Worm (Caenorhabditis elegans): ENCODE data around the gene cht-2.
A peak's percentile ranks its signal among the peaks of the same experiment; 100 is the strongest.

The cht-2 gene

ce11 chrII:8515521-8515920 lies 5.2 kb upstream of the cht-2 start:
- TF ChIP-seq nhr-77 (tag; optimal IDR thresholded peaks at IDR 0.05) (peak; percentile 83), dmd-6 (GFP tag; IDR thresholded peaks at IDR 0.05) (peak; percentile 55; the same call in 1 of the 2 replicates), daf-16 (GFP tag; optimal IDR thresholded peaks at IDR 0.05) (no peak), daf-16 (tag; optimal IDR thresholded peaks at IDR 0.05) (peak; percentile 78), nhr-28 (tag; optimal IDR thresholded peaks at IDR 0.05) (peak; percentile 95), tra-1 (GFP tag; IDR thresholded peaks at IDR 0.05) (0 out of 2 replicates have a peak, but pooled peaks have one; percentile 30), hlh-11 (tag; optimal IDR thresholded peaks at IDR 0.05) (peak; percentile 41), pqm-1 (tag; optimal IDR thresholded peaks at IDR 0.05) (peak; percentile 81), F49E8.2 (tag; optimal IDR thresholded peaks at IDR 0.05; ENCODE audit: borderline replicate concordance) (no peak), lsy-2 (tag; optimal IDR thresholded peaks at IDR 0.05) (no peak)

- TF ChIP-seq dmd-9 (GFP tag; IDR thresholded peaks at IDR 0.05) (no peak), vab-7 (GFP tag; IDR thresholded peaks at IDR 0.05) (no peak), egl-43 (GFP tag; IDR thresholded peaks at IDR 0.05) (no peak), pqm-1 (tag; optimal IDR thresholded peaks at IDR 0.05) (peak; percentile 0), aly-2 (tag; optimal IDR thresholded peaks at IDR 0.05) (no peak), skn-1 (tag; optimal IDR thresholded peaks at IDR 0.05) (no peak), spr-3 (GFP tag; optimal IDR thresholded peaks at IDR 0.05) (no peak), hif-1 (tag; optimal IDR thresholded peaks at IDR 0.05) (peak in 1 of 2 experiments; percentile 79), saeg-2 (GFP tag; IDR thresholded peaks at IDR 0.05) (no peak), jun-1 (tag; optimal IDR thresholded peaks at IDR 0.05) (no peak), mdt-29 (GFP tag; IDR thresholded peaks at IDR 0.05) (no peak), nhr-41 (GFP tag; IDR thresholded peaks at IDR 0.05) (no peak), Y48G9A.11 (GFP tag; IDR thresholded peaks at IDR 0.05) (no peak), nhr-42 (GFP tag; IDR thresholded peaks at IDR 0.05) (no peak), fos-1 (tag; optimal IDR thresholded peaks at IDR 0.05) (no peak), F37D6.2 (tag; optimal IDR thresholded peaks at IDR 0.05) (no peak), ceh-20 (GFP tag; IDR thresholded peaks at IDR 0.05) (no peak), dve-1 (tag; optimal IDR thresholded peaks at IDR 0.05; ENCODE audit: insufficient read depth) (peak; percentile 60), nhr-76 (tag; optimal IDR thresholded peaks at IDR 0.05) (no peak), daf-19 (GFP tag; conservative IDR thresholded peaks at IDR 0.05) (no peak), nhr-48 (tag; optimal IDR thresholded peaks at IDR 0.05) (no peak), ZK546.5 (tag; optimal IDR thresholded peaks at IDR 0.05) (no peak), zip-2 (tag; optimal IDR thresholded peaks at IDR 0.05) (no peak), lin-15B (tag; optimal IDR thresholded peaks at IDR 0.05) (peak; percentile 24), hmg-1.1 (GFP tag; IDR thresholded peaks at IDR 0.05) (no peak), madf-5 (GFP tag; IDR thresholded peaks at IDR 0.05) (no peak), zfp-3 (GFP tag; conservative IDR thresholded peaks at IDR 0.05) (no peak), lsy-2 (tag; optimal IDR thresholded peaks at IDR 0.05) (peak in 1 of 2 experiments; percentile 92), attf-4 (tag; optimal IDR thresholded peaks at IDR 0.05) (no peak), D1046.2 (GFP tag; IDR thresholded peaks at IDR 0.05) (no peak), nhr-237 (tag; optimal IDR thresholded peaks at IDR 0.05) (no peak), ctbp-1 (GFP tag; IDR thresholded peaks at IDR 0.05) (no peak), gei-8 (GFP tag; optimal IDR thresholded peaks at IDR 0.05) (no peak), set-16 (GFP tag; IDR thresholded peaks at IDR 0.05) (no peak), fkh-10 (GFP tag; optimal IDR thresholded peaks at IDR 0.05) (no peak), Y75B8A.6 (GFP tag; IDR thresholded peaks at IDR 0.05) (no peak), R02D3.7 (tag; optimal IDR thresholded peaks at IDR 0.05) (no peak), madf-9 (GFP tag; conservative IDR thresholded peaks at IDR 0.05) (no peak), dpl-1 (GFP tag; optimal IDR thresholded peaks at IDR 0.05) (peak; percentile 70), sdz-12 (GFP tag; optimal IDR thresholded peaks at IDR 0.05) (no peak), dmd-8 (GFP tag; IDR thresholded peaks at IDR 0.05) (no peak), nhr-28 (tag; optimal IDR thresholded peaks at IDR 0.05) (peak; percentile 54), snpc-4 (tag; optimal IDR thresholded peaks at IDR 0.05) (no peak), F26F4.8 (GFP tag; conservative IDR thresholded peaks at IDR 0.05) (no peak)
These were observed 3.9 kb upstream of the cht-2 start, which contains the start of gene rnh-2 for ce11 chrII:8516783-8517182. TSS of gene rnh-2 (plus strand) at chrII:8517150.

Measured in whole organism, L4 larva.